Worm (Caenorhabditis elegans) whole organism, L2 larva: ENCODE results near the gene F49H12.3.
A peak's percentile ranks its signal among the peaks of the same experiment; 100 is the strongest.

Experiments used
- C34F6.9 ChIP-seq: fragments of 150-350 bp; optimal IDR thresholded peaks from 2 replicates; lab custom pipeline; 2014; ENCODE audit warnings: missing biosample characterization, missing genetic modification characterization
- F13H6.1 ChIP-seq: sonication (generic microtip); optimal IDR thresholded peaks from 2 replicates; lab custom pipeline; 2016; ENCODE audit warnings: missing genetic modification characterization, missing compliant biosample characterization
- R02D3.7 ChIP-seq: fragments of 150-350 bp; optimal IDR thresholded peaks from 2 replicates; lab custom pipeline; 2014; ENCODE audit warnings: missing biosample characterization, missing genetic modification characterization
- alr-1 ChIP-seq: fragments of 150-350 bp; optimal IDR thresholded peaks from 2 replicates; lab custom pipeline; 2014; ENCODE audit warnings: missing biosample characterization, missing genetic modification characterization
- ama-1 ChIP-seq: fragments of 150-350 bp; optimal IDR thresholded peaks from 2 replicates; lab custom pipeline; 2018; ENCODE audit warnings: inconsistent platforms
- blmp-1 ChIP-seq: sonication (generic microtip); optimal IDR thresholded peaks from 2 replicates; lab custom pipeline; 2017; ENCODE audit warnings: missing genetic modification characterization, mild to moderate bottlenecking, missing compliant biosample characterization, antibody characterized with exemption, moderate library complexity; ENCODE audit not compliant: insufficient read depth
- ceh-82 ChIP-seq: fragments of 150-350 bp; optimal IDR thresholded peaks from 2 replicates; lab custom pipeline; 2014; ENCODE audit warnings: missing biosample characterization, missing genetic modification characterization
- crh-2 ChIP-seq: sonication (generic microtip); optimal IDR thresholded peaks from 2 replicates; lab custom pipeline; 2017; ENCODE audit warnings: missing biosample characterization, missing genetic modification characterization
- dmd-4 ChIP-seq: sonication (generic microtip); optimal IDR thresholded peaks from 2 replicates; lab custom pipeline; 2017; ENCODE audit warnings: missing biosample characterization, missing genetic modification characterization
- egl-27 ChIP-seq: sonication (generic microtip); optimal IDR thresholded peaks from 3 replicates; lab custom pipeline; 2017; ENCODE audit warnings: missing biosample characterization, missing genetic modification reagents, missing genetic modification characterization
- fos-1 ChIP-seq: fragments of 150-350 bp; optimal IDR thresholded peaks from 2 replicates; lab custom pipeline; 2014; ENCODE audit warnings: missing biosample characterization, missing genetic modification characterization
- lin-11 ChIP-seq: fragments of 150-350 bp; sonication (generic microtip); optimal IDR thresholded peaks from 2 replicates; lab custom pipeline; 2014; ENCODE audit warnings: missing biosample characterization, missing genetic modification characterization, inconsistent platforms, mixed read lengths
- lin-13 ChIP-seq: fragments of 150-350 bp; optimal IDR thresholded peaks from 2 replicates; lab custom pipeline; 2014; ENCODE audit warnings: missing biosample characterization, missing genetic modification reagents, missing genetic modification characterization
- lin-39 ChIP-seq: fragments of 150-350 bp; optimal IDR thresholded peaks from 2 replicates; lab custom pipeline; 2014; ENCODE audit warnings: missing biosample characterization, missing genetic modification reagents, missing genetic modification characterization
- lsy-2 ChIP-seq, 2 experiments: fragments of 150-350 bp in 1 of 2; sonication (generic microtip) in 1 of 2; optimal IDR thresholded peaks; 2 replicates each; lab custom pipeline; 2014 to 2017; ENCODE audit warnings: missing biosample characterization in 2 of 2, missing genetic modification characterization in 2 of 2
- mbf-1 ChIP-seq: sonication (generic microtip); optimal IDR thresholded peaks from 2 replicates; lab custom pipeline; 2017; ENCODE audit warnings: missing biosample characterization, missing genetic modification characterization
- nhr-10 ChIP-seq: sonication (generic microtip); optimal IDR thresholded peaks from 2 replicates; lab custom pipeline; 2017; ENCODE audit warnings: missing biosample characterization, missing genetic modification characterization
- nhr-12 ChIP-seq: fragments of 150-350 bp; optimal IDR thresholded peaks from 2 replicates; lab custom pipeline; 2014; ENCODE audit warnings: missing biosample characterization, missing genetic modification characterization
- nhr-129 ChIP-seq: fragments of 150-350 bp; optimal IDR thresholded peaks from 2 replicates; lab custom pipeline; 2014; ENCODE audit warnings: missing biosample characterization, missing genetic modification characterization
- nhr-23 ChIP-seq: fragments of 150-350 bp; optimal IDR thresholded peaks from 2 replicates; lab custom pipeline; 2014; ENCODE audit warnings: missing biosample characterization, missing genetic modification reagents, missing genetic modification characterization
- nhr-237 ChIP-seq: fragments of 150-350 bp; optimal IDR thresholded peaks from 2 replicates; lab custom pipeline; 2014; ENCODE audit warnings: missing biosample characterization, missing genetic modification characterization
- nhr-25 ChIP-seq: fragments of 150-350 bp; sonication (generic microtip); optimal IDR thresholded peaks from 3 replicates; lab custom pipeline; 2014; ENCODE audit warnings: missing biosample characterization, missing genetic modification characterization
- nhr-77 ChIP-seq: fragments of 150-350 bp; optimal IDR thresholded peaks from 2 replicates; lab custom pipeline; 2014; ENCODE audit warnings: missing biosample characterization, missing genetic modification characterization
- sma-3 ChIP-seq: sonication (generic microtip); optimal IDR thresholded peaks from 2 replicates; lab custom pipeline; 2016; ENCODE audit warnings: missing genetic modification reagents, missing genetic modification characterization, missing compliant biosample characterization
- sma-9 ChIP-seq, 2 experiments: fragments of 150-350 bp in 1 of 2; sonication (generic microtip) in 1 of 2; optimal IDR thresholded peaks; 2 replicates each; lab custom pipeline; 2014 to 2016; ENCODE audit warnings: missing genetic modification characterization in 2 of 2, mild to moderate bottlenecking in 1 of 2, missing biosample characterization in 1 of 2, missing compliant biosample characterization in 1 of 2, missing genetic modification reagents in 1 of 2, moderate library complexity in 1 of 2
- snpc-4 ChIP-seq: fragments of 150-350 bp; optimal IDR thresholded peaks from 2 replicates; lab custom pipeline; 2014; ENCODE audit warnings: missing biosample characterization, missing genetic modification characterization
- unc-55 ChIP-seq: fragments of 150-350 bp; sonication (generic microtip); optimal IDR thresholded peaks from 3 replicates; lab custom pipeline; 2014; ENCODE audit warnings: missing biosample characterization, missing genetic modification reagents, missing genetic modification characterization
- ztf-11 ChIP-seq: sonication (generic microtip); optimal IDR thresholded peaks from 2 replicates; lab custom pipeline; 2017; ENCODE audit warnings: missing biosample characterization, missing genetic modification characterization
- ztf-4 ChIP-seq: fragments of 150-350 bp; optimal IDR thresholded peaks from 2 replicates; lab custom pipeline; 2014; ENCODE audit warnings: missing biosample characterization, missing genetic modification characterization

The F49H12.3 gene

DNA sequence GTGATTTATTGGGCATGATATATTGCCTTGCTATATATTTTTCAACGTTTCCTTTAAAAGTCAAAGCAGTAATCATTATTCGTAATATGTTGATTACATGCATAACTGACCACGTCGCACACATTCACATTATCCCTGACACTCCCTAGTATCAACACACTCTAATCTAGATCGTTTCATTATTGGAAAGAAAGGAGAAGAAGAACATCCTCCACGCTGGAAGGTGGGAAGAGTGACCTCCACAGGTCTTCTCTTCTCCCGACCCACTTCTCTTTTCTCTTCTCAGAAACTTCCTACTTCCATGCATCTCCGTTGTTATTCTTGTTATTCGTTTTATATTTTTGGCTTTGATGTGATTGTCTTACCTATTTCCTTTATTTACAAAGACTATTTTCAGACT is 10.1 kb upstream of the F49H12.3 start, which contains the start of gene txdc-12.2:
Gene txdc-12.2 (plus strand): TSS at position 396 of the 400 bp plus-strand sequence.
- TF ChIP-seq fos-1 (tag; lab: Kevin White, UChicago) (peak; percentile 1), ztf-11 (tag; lab: Kevin White, UChicago) (no peak), nhr-10 (no peak)

- TF ChIP-seq nhr-25 (tag; lab: Kevin White, UChicago) (peak; percentile 27), nhr-129 (tag; lab: Kevin White, UChicago) (peak; percentile 26), mbf-1 (no peak), sma-9 (GFP tag; optimal IDR thresholded peaks at IDR 0.05; lab: Kevin White, UChicago) (peak; percentile 13), sma-9 (tag; optimal IDR thresholded peaks at IDR 0.05; lab: Kevin White, UChicago) (no peak), crh-2 (tag; lab: Kevin White, UChicago) (no peak)
These were observed 9.0 kb upstream of the F49H12.3 start for ce11 chrX:2075169-2075568.

ce11 chrX:2078822-2079221 is 5.4 kb upstream of the F49H12.3 start:
- TF ChIP-seq nhr-12, result no peak
- no peak for TF ChIP-seq R02D3.7 (tag; lab: Kevin White, UChicago)
- TF ChIP-seq nhr-237 (tag; lab: Kevin White, UChicago), result no peak
- no peak for TF ChIP-seq blmp-1 (tag; lab: Kevin White, UChicago)
- no peak for TF ChIP-seq sma-3 (GFP tag; lab: Kevin White, UChicago)
- no peak for TF ChIP-seq lin-13 (GFP tag; lab: Kevin White, UChicago)
- no peak for TF ChIP-seq lin-11 (tag; lab: Kevin White, UChicago)
- TF ChIP-seq mbf-1, result no peak
- TF ChIP-seq ztf-4, result no peak
- no peak for TF ChIP-seq sma-9 (GFP tag; optimal IDR thresholded peaks at IDR 0.05; lab: Kevin White, UChicago)
- TF ChIP-seq sma-9 (tag; optimal IDR thresholded peaks at IDR 0.05; lab: Kevin White, UChicago), result no peak
- no peak for TF ChIP-seq nhr-23 (tag; lab: Kevin White, UChicago)
- no peak for TF ChIP-seq lin-39 (tag; lab: Kevin White, UChicago)
- TF ChIP-seq alr-1 (tag; lab: Kevin White, UChicago), result no peak
- no peak for TF ChIP-seq snpc-4
- TF ChIP-seq nhr-129 (tag; lab: Kevin White, UChicago), result no peak
- TF ChIP-seq ama-1 (lab: Kevin White, UChicago), result no peak
- no peak for TF ChIP-seq F13H6.1 (tag; lab: Kevin White, UChicago)
- no peak for TF ChIP-seq egl-27 (tag; lab: Kevin White, UChicago)
- no peak for TF ChIP-seq ceh-82 (tag; lab: Kevin White, UChicago)

ce11 chrX:2079536-2079935 is 4.6 kb upstream of the F49H12.3 start, which contains the start of gene F49H12.4:
Gene F49H12.4 (plus strand): TSS chrX:2079836.
- TF ChIP-seq nhr-23 (tag; lab: Kevin White, UChicago), result no peak
- TF ChIP-seq ztf-11 (tag; lab: Kevin White, UChicago), result no peak

DNA sequence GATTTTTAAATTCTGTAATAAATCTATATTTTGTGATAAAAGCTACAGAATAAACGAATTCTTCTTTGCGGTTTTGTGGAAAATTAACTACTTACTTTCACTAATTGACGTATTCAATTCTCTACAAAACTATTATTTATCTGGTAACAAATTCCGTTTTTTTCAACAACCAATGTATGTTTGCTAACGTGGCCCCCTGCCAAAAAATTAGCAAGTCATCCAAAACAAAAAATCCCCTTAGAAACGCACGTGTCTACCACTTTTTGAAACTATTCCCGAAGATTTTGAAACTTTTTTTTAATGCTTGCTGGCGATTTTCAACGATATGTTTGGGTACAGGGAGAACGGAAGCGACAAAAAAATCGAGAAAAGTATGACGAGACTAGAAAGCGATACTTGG is 813 bp downstream of the F49H12.3 start, which contains the start of gene F49H12.2:
Gene F49H12.2 (plus strand): TSS at position 301 of the 400 bp plus-strand sequence.
- TF ChIP-seq crh-2 (tag; lab: Kevin White, UChicago) (no peak), unc-55 (GFP tag; lab: Kevin White, UChicago) (no peak), blmp-1 (tag; lab: Kevin White, UChicago) (no peak), nhr-77 (tag; lab: Kevin White, UChicago) (no peak), sma-9 (GFP tag; optimal IDR thresholded peaks at IDR 0.05; lab: Kevin White, UChicago) (no peak), sma-9 (tag; optimal IDR thresholded peaks at IDR 0.05; lab: Kevin White, UChicago) (no peak), lin-11 (tag; lab: Kevin White, UChicago) (no peak)

DNA sequence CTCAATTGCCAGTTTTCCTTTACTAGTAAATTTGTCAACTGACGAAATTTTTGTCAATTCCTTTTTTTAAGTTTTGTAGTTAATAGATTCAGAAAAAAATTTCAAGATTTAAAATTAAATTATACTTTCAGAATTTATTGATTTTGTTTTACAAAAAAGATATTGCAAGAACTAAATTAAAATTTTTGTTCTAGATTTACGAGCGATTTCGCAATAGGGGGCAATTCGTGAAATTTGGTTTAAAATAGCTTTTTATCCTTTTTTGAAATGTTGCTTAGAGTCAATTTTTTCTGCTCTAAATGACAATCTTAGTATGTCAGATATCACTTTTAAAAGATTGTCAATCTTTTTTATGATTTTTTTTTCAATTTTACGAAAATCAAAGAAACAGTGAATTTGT is 1.3 kb downstream of the F49H12.3 start:
- TF ChIP-seq unc-55 (GFP tag; lab: Kevin White, UChicago) (peak; percentile 8), lsy-2 (tag; optimal IDR thresholded peaks at IDR 0.05; lab: Kevin White, UChicago) (no peak), lin-13 (GFP tag; lab: Kevin White, UChicago) (no peak), nhr-23 (tag; lab: Kevin White, UChicago) (no peak), C34F6.9 (tag; lab: Kevin White, UChicago) (peak; percentile 3), F13H6.1 (tag; lab: Kevin White, UChicago) (no peak), dmd-4 (no peak), egl-27 (tag; lab: Kevin White, UChicago) (no peak)
